Worm (Caenorhabditis elegans) whole organism, midembryonic: ENCODE results near the gene idpb-2.

Experiments
- T22C8.4 ChIP-seq: fragments of 200-800 bp; sonication (Bioruptor generic); IDR thresholded peaks from 2 replicates; pipeline ENCODE4 v1.3.6; 2022; ENCODE audit warnings: missing genetic modification characterization, missing compliant biosample characterization
- cog-1 ChIP-seq: sonication (generic microtip); optimal IDR thresholded peaks from 2 replicates; lab custom pipeline; 2016; ENCODE audit warnings: missing genetic modification characterization, missing compliant biosample characterization
- klf-2 ChIP-seq: fragments of 200-800 bp; sonication (Bioruptor generic); conservative IDR thresholded peaks from 2 replicates; pipeline ENCODE4 v1.3.6; 2022; ENCODE audit warnings: missing genetic modification reagents, missing genetic modification characterization, missing compliant biosample characterization
- ref-1 ChIP-seq: fragments of 200-800 bp; sonication (Bioruptor generic); conservative IDR thresholded peaks from 2 replicates; pipeline ENCODE4 v1.3.6; 2022; ENCODE audit warnings: missing genetic modification reagents, missing genetic modification characterization, missing compliant biosample characterization
- ztf-29 ChIP-seq: fragments of 200-800 bp; sonication (Bioruptor generic); IDR thresholded peaks from 2 replicates; pipeline ENCODE4 v1.3.6; 2022; ENCODE audit warnings: missing genetic modification reagents, missing genetic modification characterization, missing compliant biosample characterization

ce11 chrII:5066967-5067366, 2.5 kb downstream of the idpb-2 start:
- no peak for TF ChIP-seq ref-1 (GFP tag; lab: Robert Waterston, UW)
- TF ChIP-seq cog-1: no peak
- TF ChIP-seq ztf-29: no peak
- TF ChIP-seq klf-2: no peak
- no peak for TF ChIP-seq T22C8.4
